Fruit fly (Drosophila melanogaster): Measurements from ENCODE around the gene Tbc1d15-17.

The Tbc1d15-17 gene

DNA sequence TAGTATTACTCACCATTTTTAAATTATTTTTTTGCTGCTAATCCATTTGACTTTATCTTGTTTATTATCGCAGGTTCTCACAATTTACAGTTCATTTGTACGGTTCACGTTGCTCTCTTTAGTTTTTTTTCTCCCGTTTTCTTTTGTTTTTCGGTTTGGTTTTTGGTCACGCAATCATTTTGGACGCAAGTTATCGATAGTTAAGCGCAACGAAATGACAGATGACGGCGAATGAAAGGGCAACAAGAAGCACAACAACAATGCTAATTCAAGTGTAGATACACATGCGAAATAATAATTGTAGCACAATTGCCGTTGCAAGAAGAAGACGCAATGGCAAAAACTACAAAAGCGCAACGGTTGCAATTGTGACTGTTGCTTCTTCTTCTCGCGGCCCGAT lies 41.6 kb downstream of the Tbc1d15-17 start:
- no peak for TF ChIP-seq CG8159 (tag; optimal IDR thresholded peaks at IDR 0.05)
- TF ChIP-seq CG13204 (GFP tag; optimal IDR thresholded peaks at IDR 0.05), result no peak
- TF ChIP-seq CG17806 (tag; optimal IDR thresholded peaks at IDR 0.05), result no peak
- no peak for TF ChIP-seq Pif1A (GFP tag; optimal IDR thresholded peaks at IDR 0.05)
- no peak for TF ChIP-seq CG12605 (GFP tag; IDR thresholded peaks at IDR 0.05)
- no peak for TF ChIP-seq EcR (GFP tag; optimal IDR thresholded peaks at IDR 0.05)
- no peak for TF ChIP-seq CG15710 (tag; optimal IDR thresholded peaks at IDR 0.05)
- no peak for TF ChIP-seq CG8301 (tag; optimal IDR thresholded peaks at IDR 0.05)
- TF ChIP-seq CG14655 (GFP tag; optimal IDR thresholded peaks at IDR 0.05), result no peak
- no peak for TF ChIP-seq CG9948 (tag; optimal IDR thresholded peaks at IDR 0.05)

DNA sequence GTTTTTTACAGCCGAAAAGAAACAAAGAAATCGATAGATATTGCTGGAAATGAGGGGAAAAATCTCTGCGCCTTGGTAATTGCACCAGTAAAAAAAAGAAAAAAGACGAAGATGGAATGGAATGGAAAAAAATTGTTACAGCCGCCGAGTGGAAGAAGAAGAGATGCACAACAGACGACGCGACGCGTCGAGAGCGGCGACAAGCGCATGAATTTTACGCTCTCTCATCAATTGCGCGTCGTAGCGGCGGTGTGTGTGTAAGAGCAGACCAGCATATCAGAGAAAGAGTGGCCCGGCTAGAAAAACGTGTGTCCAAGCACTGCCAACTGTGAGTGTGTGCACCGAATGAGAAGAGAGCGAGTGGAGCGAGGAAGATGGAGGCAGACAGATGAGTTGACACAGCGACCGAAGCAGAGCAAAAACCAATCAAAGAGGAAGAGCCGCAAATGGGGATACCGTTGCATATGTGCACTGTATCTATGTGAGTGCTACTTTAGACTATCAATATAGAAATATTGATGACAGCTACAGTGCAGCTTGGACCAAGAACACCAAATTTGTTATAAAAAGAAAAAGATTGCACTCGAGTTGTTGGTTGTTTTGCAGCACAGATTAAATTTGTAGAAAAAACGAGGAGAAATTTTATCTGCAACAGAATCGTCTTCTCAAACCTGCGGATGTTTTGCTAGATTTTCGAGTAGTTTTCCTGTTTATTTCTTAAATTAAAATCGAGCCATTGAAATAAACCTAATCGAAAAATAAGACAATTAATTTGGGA lies 42.3 kb downstream of the Tbc1d15-17 start:
- peak; percentile 40 for TF ChIP-seq Pif1B (GFP tag; optimal IDR thresholded peaks at IDR 0.05)
- no peak for TF ChIP-seq Snoo (tag; optimal IDR thresholded peaks at IDR 0.05)
- peak; percentile 41; the same call in 1 of the 2 replicates for TF ChIP-seq CG32121 (GFP tag; IDR thresholded peaks at IDR 0.05)
- TF ChIP-seq CG34367 (tag; optimal IDR thresholded peaks at IDR 0.05), result peak; percentile 23
- peak; percentile 16 for TF ChIP-seq CG15710 (tag; optimal IDR thresholded peaks at IDR 0.05)
- TF ChIP-seq CG14655 (GFP tag; optimal IDR thresholded peaks at IDR 0.05), result peak; percentile 75
- TF ChIP-seq EcR (GFP tag; optimal IDR thresholded peaks at IDR 0.05), result peak; percentile 82
- TF ChIP-seq rn (GFP tag; IDR thresholded peaks at IDR 0.05), result peak; percentile 28; the same call in 1 of the 2 replicates
- TF ChIP-seq fd96Ca (GFP tag; IDR thresholded peaks at IDR 0.05), result peak; percentile 72
- TF ChIP-seq D1 (tag; optimal IDR thresholded peaks at IDR 0.05), result no peak
- peak; percentile 81 for TF ChIP-seq CG13204 (GFP tag; optimal IDR thresholded peaks at IDR 0.05)
- peak; percentile 31 for TF ChIP-seq CG8159 (tag; optimal IDR thresholded peaks at IDR 0.05)
- peak; percentile 64 for TF ChIP-seq CG9948 (tag; optimal IDR thresholded peaks at IDR 0.05)
- peak; percentile 32 for TF ChIP-seq CG12605 (GFP tag; IDR thresholded peaks at IDR 0.05)
- TF ChIP-seq Pif1A (GFP tag; optimal IDR thresholded peaks at IDR 0.05), result peak; percentile 76
- peak; percentile 50 for TF ChIP-seq Ets98B (GFP tag; IDR thresholded peaks at IDR 0.05)
- TF ChIP-seq CG10348 (GFP tag; IDR thresholded peaks at IDR 0.05), result no peak
- peak; percentile 68 for TF ChIP-seq CG4496 (GFP tag; IDR thresholded peaks at IDR 0.05)
- peak; percentile 38 for TF ChIP-seq gl (tag; optimal IDR thresholded peaks at IDR 0.05)
- peak; percentile 75 for TF ChIP-seq CG8301 (tag; optimal IDR thresholded peaks at IDR 0.05)
- TF ChIP-seq CG17806 (tag; optimal IDR thresholded peaks at IDR 0.05), result peak; percentile 40

DNA sequence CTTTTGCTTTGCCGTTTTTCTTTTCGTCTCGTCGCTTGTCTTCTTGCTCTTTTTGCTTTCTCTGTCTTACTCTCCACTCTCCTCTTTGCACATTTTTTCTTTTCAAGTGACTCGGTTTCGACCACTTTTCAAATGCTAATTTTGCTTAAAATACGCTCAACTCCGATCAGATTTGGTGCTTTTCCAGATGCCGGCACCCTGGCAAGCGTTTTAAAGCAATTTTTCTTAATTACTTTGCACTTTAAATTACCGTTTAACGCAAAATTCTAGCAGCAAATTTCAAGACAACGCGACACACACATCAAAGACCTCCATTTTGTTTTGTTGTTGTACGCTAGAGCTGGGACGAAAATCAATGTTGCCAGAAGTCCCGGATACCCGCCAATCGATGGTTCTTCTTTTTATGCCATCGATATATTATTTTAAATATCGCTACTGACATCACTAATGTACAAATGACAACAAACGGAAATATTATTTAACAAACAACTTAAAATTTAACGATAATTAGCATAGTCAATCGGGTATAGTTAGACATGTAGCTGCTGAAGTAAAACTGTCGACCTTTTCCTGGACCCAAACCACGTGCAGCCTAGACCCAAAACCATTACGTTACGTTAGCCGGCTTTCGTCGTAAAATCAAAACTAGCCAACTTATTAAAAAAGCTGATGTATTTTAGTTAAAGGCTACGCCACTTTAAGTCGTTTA lies 43.7 kb downstream of the Tbc1d15-17 start, which contains the start of gene kis:
Gene kis (minus strand): TSS at position 317 of the 709 bp plus-strand sequence.
- TF ChIP-seq D1 (tag; optimal IDR thresholded peaks at IDR 0.05) (no peak), gl (tag; optimal IDR thresholded peaks at IDR 0.05) (peak; percentile 30), CG8301 (tag; optimal IDR thresholded peaks at IDR 0.05) (no peak), Pif1A (GFP tag; optimal IDR thresholded peaks at IDR 0.05) (no peak), Ets98B (GFP tag; IDR thresholded peaks at IDR 0.05) (0 out of 2 replicates have a peak, but pooled peaks have one; percentile 10), Snoo (tag; optimal IDR thresholded peaks at IDR 0.05) (no peak), CG34367 (tag; optimal IDR thresholded peaks at IDR 0.05) (no peak), EcR (GFP tag; optimal IDR thresholded peaks at IDR 0.05) (peak; percentile 55), CG10348 (GFP tag; IDR thresholded peaks at IDR 0.05) (no peak), CG14655 (GFP tag; optimal IDR thresholded peaks at IDR 0.05) (peak; percentile 28), CG13204 (GFP tag; optimal IDR thresholded peaks at IDR 0.05) (no peak), fd96Ca (GFP tag; IDR thresholded peaks at IDR 0.05) (no peak; the same call in 2 of the 3 replicates), CG9948 (tag; optimal IDR thresholded peaks at IDR 0.05) (no peak), CG15710 (tag; optimal IDR thresholded peaks at IDR 0.05) (peak; percentile 16), Pif1B (GFP tag; optimal IDR thresholded peaks at IDR 0.05) (no peak), CG12605 (GFP tag; IDR thresholded peaks at IDR 0.05) (no peak; the same call in 1 of the 2 replicates), CG17806 (tag; optimal IDR thresholded peaks at IDR 0.05) (peak; percentile 1), CG4496 (GFP tag; IDR thresholded peaks at IDR 0.05) (no peak; the same call in 2 of the 3 replicates), rn (GFP tag; IDR thresholded peaks at IDR 0.05) (no peak), CG8159 (tag; optimal IDR thresholded peaks at IDR 0.05) (peak; percentile 39), CG32121 (GFP tag; IDR thresholded peaks at IDR 0.05) (no peak)

DNA sequence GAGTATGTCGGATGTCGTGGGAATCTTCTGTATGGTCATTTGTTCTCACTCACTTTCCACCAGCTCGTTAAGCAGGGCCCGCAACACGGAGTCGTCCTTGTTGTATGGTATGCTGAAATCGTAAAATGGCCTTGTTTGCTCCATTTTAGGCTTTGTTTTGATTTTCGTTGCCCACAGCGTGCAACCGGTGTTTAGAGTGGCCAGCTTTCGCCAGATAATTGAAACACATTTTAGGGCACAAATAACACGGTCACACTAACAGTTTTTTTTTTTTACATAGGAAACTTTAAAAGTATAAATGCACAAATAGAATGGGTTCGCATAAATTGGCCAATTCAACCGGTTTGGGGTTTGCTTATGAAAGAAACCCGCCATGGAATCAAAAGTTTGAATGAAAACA lies 45.2 kb downstream of the Tbc1d15-17 start, which contains the start of gene Rpp30:
Gene Rpp30 (minus strand): TSS at position 200 of the 400 bp plus-strand sequence.
- TF ChIP-seq CG9948 (tag; optimal IDR thresholded peaks at IDR 0.05) (no peak), CG17806 (tag; optimal IDR thresholded peaks at IDR 0.05) (no peak), Pif1B (GFP tag; optimal IDR thresholded peaks at IDR 0.05) (no peak), D1 (tag; optimal IDR thresholded peaks at IDR 0.05) (no peak), CG10348 (GFP tag; IDR thresholded peaks at IDR 0.05) (no peak), gl (tag; optimal IDR thresholded peaks at IDR 0.05) (no peak), CG8301 (tag; optimal IDR thresholded peaks at IDR 0.05) (no peak), EcR (GFP tag; optimal IDR thresholded peaks at IDR 0.05) (no peak), CG32121 (GFP tag; IDR thresholded peaks at IDR 0.05) (no peak), CG4496 (GFP tag; IDR thresholded peaks at IDR 0.05) (no peak), CG12605 (GFP tag; IDR thresholded peaks at IDR 0.05) (no peak), CG34367 (tag; optimal IDR thresholded peaks at IDR 0.05) (no peak), Snoo (tag; optimal IDR thresholded peaks at IDR 0.05) (no peak), rn (GFP tag; IDR thresholded peaks at IDR 0.05) (no peak), fd96Ca (GFP tag; IDR thresholded peaks at IDR 0.05) (no peak), CG14655 (GFP tag; optimal IDR thresholded peaks at IDR 0.05) (no peak), CG15710 (tag; optimal IDR thresholded peaks at IDR 0.05) (no peak), Ets98B (GFP tag; IDR thresholded peaks at IDR 0.05) (no peak), Pif1A (GFP tag; optimal IDR thresholded peaks at IDR 0.05) (no peak), CG13204 (GFP tag; optimal IDR thresholded peaks at IDR 0.05) (no peak)
